Worm (Caenorhabditis elegans) whole organism, mixed stage, embryonic: ENCODE results near the gene F01D5.10.

ENCODE experiments used
- drap-1 ChIP-seq: fragments of 200-800 bp; sonication (Bioruptor generic); optimal IDR thresholded peaks from 3 replicates; lab custom pipeline; 2018; ENCODE audit warnings: mild to moderate bottlenecking, missing genetic modification characterization, missing compliant biosample characterization
- flh-1 ChIP-seq: fragments of 200-800 bp; sonication (Bioruptor generic); optimal IDR thresholded peaks from 2 replicates; lab custom pipeline; 2018; ENCODE audit warnings: mild to moderate bottlenecking, missing genetic modification characterization, moderate library complexity, missing compliant biosample characterization
- lin-13 ChIP-seq: fragments of 150-350 bp; optimal IDR thresholded peaks from 2 replicates; lab custom pipeline; 2014; ENCODE audit warnings: missing biosample characterization, missing genetic modification characterization
- mep-1 ChIP-seq: fragments of 150-350 bp; optimal IDR thresholded peaks from 2 replicates; lab custom pipeline; 2017; ENCODE audit warnings: missing biosample characterization, missing genetic modification reagents, missing genetic modification characterization, inconsistent platforms
- mls-2 ChIP-seq: sonication (generic microtip); optimal IDR thresholded peaks from 2 replicates; lab custom pipeline; 2016; ENCODE audit warnings: mild to moderate bottlenecking, missing genetic modification characterization, moderate library complexity, missing compliant biosample characterization
- nhr-12 ChIP-seq: fragments of 150-350 bp; optimal IDR thresholded peaks from 2 replicates; lab custom pipeline; 2014; ENCODE audit warnings: missing biosample characterization, missing genetic modification characterization
- nhr-237 ChIP-seq: fragments of 150-350 bp; optimal IDR thresholded peaks from 2 replicates; lab custom pipeline; 2014; ENCODE audit warnings: missing biosample characterization, missing genetic modification characterization
- nhr-76 ChIP-seq: sonication (generic microtip); optimal IDR thresholded peaks from 2 replicates; lab custom pipeline; 2017; ENCODE audit warnings: missing biosample characterization, missing genetic modification characterization
- pha-4 ChIP-seq: fragments of 150-350 bp; optimal IDR thresholded peaks from 2 replicates; lab custom pipeline; 2018; ENCODE audit warnings: missing biosample characterization, missing genetic modification reagents, missing genetic modification characterization
- snpc-4 ChIP-seq: fragments of 150-350 bp; optimal IDR thresholded peaks from 2 replicates; lab custom pipeline; 2014; ENCODE audit warnings: missing biosample characterization, missing genetic modification characterization
- unc-39 ChIP-seq: fragments of 150-350 bp; optimal IDR thresholded peaks from 2 replicates; lab custom pipeline; 2014; ENCODE audit warnings: missing biosample characterization, missing genetic modification characterization
- unc-62 ChIP-seq: fragments of 150-350 bp; optimal IDR thresholded peaks from 2 replicates; lab custom pipeline; 2014; ENCODE audit warnings: missing biosample characterization, missing genetic modification reagents, missing genetic modification characterization
- ztf-11 ChIP-seq: fragments of 150-350 bp; optimal IDR thresholded peaks from 2 replicates; lab custom pipeline; 2014; ENCODE audit warnings: missing biosample characterization, missing genetic modification characterization

DNA sequence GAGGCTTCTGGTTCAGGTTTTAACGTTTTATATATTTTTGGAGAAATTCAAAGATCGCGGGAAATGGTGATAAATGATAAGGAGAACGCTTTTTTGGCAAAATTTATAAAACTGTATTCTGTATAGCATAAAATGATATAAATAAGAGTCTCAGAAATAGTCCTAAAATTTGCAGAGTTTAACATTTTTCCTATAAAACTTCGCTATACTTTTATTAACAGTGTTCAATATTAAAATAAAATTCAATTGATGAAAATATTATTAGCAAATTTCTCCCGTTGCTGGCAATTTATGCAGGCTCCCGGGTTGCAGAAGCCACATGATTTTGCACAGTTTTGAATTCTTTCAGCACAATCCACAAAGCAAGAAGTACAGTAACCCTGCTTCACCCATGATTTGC, 22.2 kb downstream of the F01D5.10 start, which contains the start of gene F01D5.2:
- TF ChIP-seq nhr-12 (tag; lab: Kevin White, UChicago) (no peak), nhr-76 (tag; lab: Kevin White, UChicago) (no peak), lin-13 (tag; lab: Kevin White, UChicago) (no peak), unc-39 (tag; lab: Kevin White, UChicago) (no peak), unc-62 (GFP tag; lab: Kevin White, UChicago) (no peak), pha-4 (tag; lab: Kevin White, UChicago) (no peak), nhr-237 (tag; lab: Kevin White, UChicago) (no peak), mep-1 (tag; lab: Kevin White, UChicago) (no peak), drap-1 (GFP tag; lab: Kevin White, UChicago) (no peak), mls-2 (no peak), ztf-11 (tag; lab: Kevin White, UChicago) (no peak), snpc-4 (no peak), flh-1 (no peak)
